Fruit fly (Drosophila melanogaster) whole organism, wandering third instar larva: ENCODE results near the gene GstD8.
A peak's percentile ranks its signal among the peaks of the same experiment; 100 is the strongest.

Experiments used
- Abd-B ChIP-seq: fragments of >200 bp; optimal IDR thresholded peaks from 2 replicates; lab custom pipeline; 2017; ENCODE audit warnings: missing biosample characterization, missing genetic modification characterization
- Dfd ChIP-seq: fragments of >200 bp; optimal IDR thresholded peaks from 2 replicates; lab custom pipeline; 2017; ENCODE audit warnings: missing biosample characterization, missing genetic modification characterization
- GATAd ChIP-seq: sonication (Bioruptor generic); optimal IDR thresholded peaks from 2 replicates; lab custom pipeline; 2016; ENCODE audit warnings: missing biosample characterization, missing genetic modification characterization
- HLH106 ChIP-seq: fragments of 200-800 bp; optimal IDR thresholded peaks from 3 replicates; lab custom pipeline; 2019; ENCODE audit warnings: missing biosample characterization, mild to moderate bottlenecking, missing genetic modification characterization, moderate library complexity
- Mio ChIP-seq: sonication (Bioruptor generic); optimal IDR thresholded peaks from 2 replicates; lab custom pipeline; 2016; ENCODE audit warnings: missing biosample characterization, missing genetic modification characterization
- Rel ChIP-seq, 2 experiments: fragments of 200-800 bp; sonication (Bioruptor generic) in 1 of 2; optimal IDR thresholded peaks; 2 replicates in 1 of 2; 3 replicates in 1 of 2; lab custom pipeline; 2016 to 2019; ENCODE audit warnings: mild to moderate bottlenecking in 2 of 2, missing biosample characterization in 2 of 2, missing genetic modification characterization in 2 of 2, moderate library complexity in 1 of 2
- dsf ChIP-seq: sonication (Bioruptor generic); optimal IDR thresholded peaks from 2 replicates; lab custom pipeline; 2016; ENCODE audit warnings: missing biosample characterization, missing genetic modification characterization, borderline replicate concordance
- fru ChIP-seq: fragments of 200-800 bp; sonication (Bioruptor generic); optimal IDR thresholded peaks from 3 replicates; lab custom pipeline; 2016; ENCODE audit warnings: missing biosample characterization, mild to moderate bottlenecking, missing genetic modification characterization
- pan ChIP-seq: fragments of >200 bp; optimal IDR thresholded peaks from 2 replicates; lab custom pipeline; 2017
- psq ChIP-seq: fragments of 200-800 bp; sonication (Bioruptor generic); optimal IDR thresholded peaks from 3 replicates; lab custom pipeline; 2017; ENCODE audit warnings: missing biosample characterization, mild to moderate bottlenecking, missing genetic modification characterization, moderate library complexity
- rgr ChIP-seq: fragments of 200-800 bp; sonication (Bioruptor generic); optimal IDR thresholded peaks from 3 replicates; lab custom pipeline; 2016; ENCODE audit warnings: missing biosample characterization, mild to moderate bottlenecking, missing genetic modification characterization
- sv ChIP-seq: fragments of 200-800 bp; sonication (Bioruptor generic); optimal IDR thresholded peaks from 3 replicates; lab custom pipeline; 2016; ENCODE audit warnings: missing biosample characterization, missing genetic modification characterization

DNA sequence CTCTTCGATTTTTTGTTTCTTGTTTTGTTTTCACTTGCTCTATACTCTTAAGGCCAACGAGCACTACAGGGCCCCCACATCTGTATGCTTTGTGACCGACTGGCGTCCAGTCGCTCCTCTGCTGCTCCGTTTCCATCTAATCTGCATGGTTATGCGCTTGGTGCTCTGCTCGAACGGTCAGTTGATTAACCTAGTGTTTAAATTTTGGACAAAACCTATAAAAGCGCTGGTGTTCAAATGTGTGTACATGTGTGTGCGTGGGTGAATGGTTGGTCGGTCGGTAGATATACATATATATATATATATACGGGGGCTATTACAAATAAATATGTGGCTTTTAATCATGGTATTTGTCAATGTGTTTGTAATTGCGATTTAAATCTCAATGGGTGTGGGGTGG lies 44.2 kb downstream of the GstD8 start:
- no peak for TF ChIP-seq Rel (GFP tag; optimal IDR thresholded peaks at IDR 0.05; lab: Kevin White, UChicago)
- no peak for TF ChIP-seq Rel (tag; optimal IDR thresholded peaks at IDR 0.05; lab: Kevin White, UChicago)
- no peak for TF ChIP-seq fru
- TF ChIP-seq Abd-B (GFP tag; lab: Kevin White, UChicago): no peak
- TF ChIP-seq HLH106 (tag; lab: Kevin White, UChicago): no peak
- TF ChIP-seq sv (GFP tag; lab: Kevin White, UChicago): no peak
- TF ChIP-seq rgr (GFP tag; lab: Kevin White, UChicago): peak; percentile 97
- TF ChIP-seq dsf: no peak
- no peak for TF ChIP-seq psq (GFP tag; lab: Kevin White, UChicago)
- TF ChIP-seq Mio (GFP tag; lab: Kevin White, UChicago): no peak
- TF ChIP-seq Dfd: no peak
- TF ChIP-seq GATAd: no peak
- no peak for TF ChIP-seq pan (lab: Kevin White, UChicago)
